Worm (Caenorhabditis elegans) whole organism, early embryonic: Measurements from ENCODE around the gene K12H4.5.

Source experiments
- B0310.2 ChIP-seq: sonication (generic microtip); optimal IDR thresholded peaks from 2 replicates; lab custom pipeline; 2016; ENCODE audit warnings: mild to moderate bottlenecking, missing genetic modification characterization, missing compliant biosample characterization
- F13C5.2 ChIP-seq: sonication (generic microtip); optimal IDR thresholded peaks from 2 replicates; lab custom pipeline; 2017; ENCODE audit warnings: mild to moderate bottlenecking, missing genetic modification characterization, inconsistent platforms, missing compliant biosample characterization
- aly-1 ChIP-seq: sonication (generic microtip); optimal IDR thresholded peaks from 2 replicates; lab custom pipeline; 2016; ENCODE audit warnings: missing genetic modification characterization, missing compliant biosample characterization
- ama-1 ChIP-seq: fragments of 150-350 bp; optimal IDR thresholded peaks from 2 replicates; lab custom pipeline; 2014
- ceh-13 ChIP-seq: fragments of 200-800 bp; sonication (Bioruptor generic); optimal IDR thresholded peaks from 2 replicates; lab custom pipeline; 2018; ENCODE audit warnings: mild to moderate bottlenecking, missing genetic modification characterization, missing compliant biosample characterization
- ceh-36 ChIP-seq: sonication (generic microtip); optimal IDR thresholded peaks from 2 replicates; lab custom pipeline; 2016; ENCODE audit warnings: missing genetic modification characterization, inconsistent platforms, missing compliant biosample characterization
- ets-7 ChIP-seq: sonication (generic microtip); optimal IDR thresholded peaks from 2 replicates; lab custom pipeline; 2016; ENCODE audit warnings: missing genotype, missing genetic modification characterization, missing compliant biosample characterization
- flt-1 ChIP-seq: fragments of 200-800 bp; sonication (Bioruptor generic); IDR thresholded peaks from 2 replicates; pipeline ENCODE4 v1.3.6; 2022; ENCODE audit warnings: missing genetic modification characterization, missing compliant biosample characterization
- hmbx-1 ChIP-seq: sonication (generic microtip); optimal IDR thresholded peaks from 2 replicates; lab custom pipeline; 2016; ENCODE audit warnings: mild to moderate bottlenecking, missing genetic modification characterization, missing compliant biosample characterization
- hmg-4 ChIP-seq: fragments of 200-800 bp; sonication (Bioruptor generic); optimal IDR thresholded peaks from 2 replicates; lab custom pipeline; 2018; ENCODE audit warnings: mild to moderate bottlenecking, missing genetic modification characterization, missing compliant biosample characterization
- hnd-1 ChIP-seq: sonication (generic microtip); optimal IDR thresholded peaks from 2 replicates; lab custom pipeline; 2016; ENCODE audit warnings: missing genetic modification characterization, missing compliant biosample characterization
- pes-1 ChIP-seq: fragments of 200-800 bp; sonication (Bioruptor generic); IDR thresholded peaks from 2 replicates; pipeline ENCODE4 v1.3.6; 2022; ENCODE audit warnings: missing genetic modification reagents, missing genetic modification characterization, missing compliant biosample characterization
- scrt-1 ChIP-seq: fragments of 200-800 bp; sonication (Bioruptor generic); IDR thresholded peaks from 2 replicates; pipeline ENCODE4 v1.3.6; 2022; ENCODE audit warnings: missing genetic modification characterization, missing compliant biosample characterization
- sea-1 ChIP-seq: fragments of 200-800 bp; sonication (Bioruptor generic); conservative IDR thresholded peaks from 2 replicates; pipeline ENCODE4 v1.3.6; 2022; ENCODE audit warnings: missing genetic modification characterization, missing compliant biosample characterization
- tbx-11 ChIP-seq: fragments of 200-800 bp; sonication (Bioruptor generic); IDR thresholded peaks from 2 replicates; pipeline ENCODE4 v1.3.6; 2022; ENCODE audit warnings: missing genetic modification characterization, missing compliant biosample characterization
- tbx-37 ChIP-seq: fragments of 200-800 bp; sonication (Bioruptor generic); conservative IDR thresholded peaks from 2 replicates; pipeline ENCODE4 v1.3.6; 2022; ENCODE audit warnings: missing genetic modification reagents, missing genetic modification characterization, missing compliant biosample characterization
- tra-4 ChIP-seq: sonication (generic microtip); optimal IDR thresholded peaks from 2 replicates; lab custom pipeline; 2017; ENCODE audit warnings: missing genetic modification characterization, missing compliant biosample characterization

Gene K12H4.5

DNA sequence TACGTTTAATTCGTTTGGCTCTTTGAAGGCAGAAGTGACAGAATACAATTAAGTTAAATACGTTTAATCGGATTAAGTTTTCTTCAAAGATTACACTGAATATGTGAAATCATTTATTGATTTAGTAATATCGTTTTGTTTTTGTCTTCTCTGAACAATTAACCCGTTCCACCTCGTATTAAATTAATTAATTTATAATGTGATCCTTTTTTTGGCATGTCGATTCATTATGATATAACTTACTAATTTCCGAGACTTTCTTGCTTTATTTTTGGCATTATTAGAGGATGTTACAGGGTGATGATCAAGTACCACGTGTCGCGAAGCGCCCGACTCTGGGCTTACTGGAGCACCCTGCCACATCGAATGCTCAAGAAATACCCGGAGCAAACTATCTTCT lies at the start of gene K12H4.5:
Gene K12H4.5, plus strand, starts transcription at position 301 of the 400 bp plus-strand sequence.
- TF ChIP-seq flt-1 (GFP tag; lab: Robert Waterston, UW) (no peak), tbx-37 (no peak), ama-1 (lab: Kevin White, UChicago) (no peak), scrt-1 (GFP tag; lab: Robert Waterston, UW) (no peak), tra-4 (tag; lab: Kevin White, UChicago) (no peak), pes-1 (GFP tag; lab: Robert Waterston, UW) (no peak), ceh-13 (no peak), hmg-4 (GFP tag; lab: Kevin White, UChicago) (no peak)

DNA sequence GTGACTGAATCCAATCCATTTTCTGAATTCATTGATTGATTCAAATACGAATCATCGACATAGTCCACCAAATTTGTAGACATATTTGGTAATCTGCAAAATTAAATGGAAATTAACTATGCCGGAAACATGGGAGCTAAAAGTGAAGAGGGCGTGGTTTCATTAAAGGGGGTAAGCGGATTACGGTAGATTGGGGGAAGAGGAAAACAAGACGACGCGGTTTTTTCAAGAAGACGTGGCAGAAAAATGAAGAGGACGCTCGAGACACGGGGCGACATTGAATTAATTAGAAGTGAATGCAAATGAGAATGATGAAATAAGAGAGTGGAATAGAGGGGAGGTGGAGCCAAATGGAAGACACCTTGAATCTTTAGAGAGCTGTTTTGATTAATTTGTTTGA lies 47.9 kb upstream of the K12H4.5 start, which contains the start of gene npr-17:
Gene npr-17, minus strand, starts transcription at position 101 of the 400 bp plus-strand sequence.
- TF ChIP-seq ceh-36 (no peak), aly-1 (tag; lab: Kevin White, UChicago) (no peak), flt-1 (GFP tag; lab: Robert Waterston, UW) (no peak), tbx-11 (GFP tag; lab: Robert Waterston, UW) (no peak), F13C5.2 (tag; lab: Kevin White, UChicago) (no peak), scrt-1 (GFP tag; lab: Robert Waterston, UW) (no peak), ceh-13 (no peak), pes-1 (GFP tag; lab: Robert Waterston, UW) (no peak), hnd-1 (no peak), ama-1 (lab: Kevin White, UChicago) (no peak), tbx-37 (no peak), hmbx-1 (tag; lab: Kevin White, UChicago) (no peak), tra-4 (tag; lab: Kevin White, UChicago) (no peak), B0310.2 (tag; lab: Kevin White, UChicago) (no peak), sea-1 (GFP tag; lab: Robert Waterston, UW) (no peak), ets-7 (tag; lab: Kevin White, UChicago) (no peak), hmg-4 (GFP tag; lab: Kevin White, UChicago) (no peak)

DNA sequence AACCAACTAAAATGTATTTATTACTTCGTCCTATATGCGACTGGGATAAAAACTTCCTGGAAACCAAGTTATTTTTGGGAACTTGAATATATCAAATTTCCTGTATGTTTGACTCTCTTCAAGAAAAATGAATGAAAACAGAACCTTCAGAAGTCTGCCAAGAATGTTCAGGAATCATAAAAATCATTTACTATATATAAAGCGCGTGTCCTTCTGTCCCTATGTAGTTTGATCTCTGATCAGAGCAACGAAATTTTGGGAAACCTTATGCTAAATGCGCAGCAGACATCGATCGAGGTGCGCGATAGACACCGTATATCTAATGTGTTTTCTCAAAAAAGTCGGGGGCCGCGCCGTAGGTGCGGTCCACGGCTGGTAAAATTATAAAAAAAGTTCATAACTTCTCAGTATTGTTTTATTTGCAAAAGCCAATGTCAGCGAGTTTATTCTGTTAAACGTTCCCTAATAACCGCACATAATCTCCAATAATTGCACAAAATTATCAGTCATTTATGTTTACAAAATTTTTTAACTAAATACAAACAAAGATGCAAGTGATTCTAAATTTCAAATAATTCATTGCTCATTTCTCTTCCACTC lies 46.7 kb upstream of the K12H4.5 start:
- TF ChIP-seq aly-1 (tag; lab: Kevin White, UChicago) (no peak), tbx-11 (GFP tag; lab: Robert Waterston, UW) (no peak), scrt-1 (GFP tag; lab: Robert Waterston, UW) (no peak), hmbx-1 (tag; lab: Kevin White, UChicago) (no peak), hmg-4 (GFP tag; lab: Kevin White, UChicago) (no peak), B0310.2 (tag; lab: Kevin White, UChicago) (no peak), tra-4 (tag; lab: Kevin White, UChicago) (no peak), sea-1 (GFP tag; lab: Robert Waterston, UW) (no peak), ceh-36 (no peak), pes-1 (GFP tag; lab: Robert Waterston, UW) (no peak), hnd-1 (no peak)

DNA sequence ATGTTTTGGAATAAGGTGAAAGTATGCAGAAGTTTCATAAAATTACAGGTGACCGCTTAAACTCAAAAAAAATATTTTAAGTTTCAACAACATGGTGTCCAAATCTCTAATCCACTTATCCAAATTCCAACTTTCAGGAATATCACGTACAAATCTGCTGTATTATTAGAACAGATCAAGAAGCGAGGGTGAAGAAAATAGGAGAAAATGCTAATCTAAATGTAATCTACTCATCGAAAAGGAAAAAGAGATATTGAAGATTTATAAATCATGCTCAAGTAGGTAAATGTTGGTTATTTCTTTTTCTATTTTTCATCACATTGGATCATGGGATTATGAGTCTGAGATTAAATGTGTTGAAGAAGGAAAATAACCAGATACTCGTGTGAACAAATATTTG lies 42.7 kb upstream of the K12H4.5 start:
- TF ChIP-seq aly-1 (tag; lab: Kevin White, UChicago) (no peak), hmg-4 (GFP tag; lab: Kevin White, UChicago) (no peak), ceh-13 (no peak), tbx-11 (GFP tag; lab: Robert Waterston, UW) (no peak), B0310.2 (tag; lab: Kevin White, UChicago) (no peak), scrt-1 (GFP tag; lab: Robert Waterston, UW) (no peak), tra-4 (tag; lab: Kevin White, UChicago) (no peak)

DNA sequence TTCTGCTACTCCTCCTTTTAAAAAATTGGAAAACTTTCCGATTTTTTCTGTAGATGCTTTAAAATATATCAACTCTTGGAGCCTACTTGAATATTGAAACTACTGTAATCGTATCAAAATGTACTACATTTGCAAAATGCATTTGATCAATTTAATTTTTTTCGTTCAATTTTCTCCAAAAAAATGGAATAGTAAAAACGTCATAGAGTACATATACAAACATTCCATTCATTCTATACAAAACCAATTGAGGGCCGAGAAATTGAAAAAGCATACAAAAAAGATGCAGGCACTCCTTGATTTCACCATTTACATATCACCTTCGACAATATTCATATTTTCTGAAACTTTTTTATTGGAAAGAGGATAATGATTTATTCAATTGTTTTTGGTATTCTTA lies 40.2 kb upstream of the K12H4.5 start, which contains the start of gene C06G4.6:
Gene C06G4.6, plus strand, starts transcription at position 301 of the 400 bp plus-strand sequence.
- TF ChIP-seq tbx-11 (GFP tag; lab: Robert Waterston, UW) (no peak), ama-1 (lab: Kevin White, UChicago) (no peak), F13C5.2 (tag; lab: Kevin White, UChicago) (no peak), B0310.2 (tag; lab: Kevin White, UChicago) (no peak), ets-7 (tag; lab: Kevin White, UChicago) (no peak), tbx-37 (no peak), aly-1 (tag; lab: Kevin White, UChicago) (no peak)

DNA sequence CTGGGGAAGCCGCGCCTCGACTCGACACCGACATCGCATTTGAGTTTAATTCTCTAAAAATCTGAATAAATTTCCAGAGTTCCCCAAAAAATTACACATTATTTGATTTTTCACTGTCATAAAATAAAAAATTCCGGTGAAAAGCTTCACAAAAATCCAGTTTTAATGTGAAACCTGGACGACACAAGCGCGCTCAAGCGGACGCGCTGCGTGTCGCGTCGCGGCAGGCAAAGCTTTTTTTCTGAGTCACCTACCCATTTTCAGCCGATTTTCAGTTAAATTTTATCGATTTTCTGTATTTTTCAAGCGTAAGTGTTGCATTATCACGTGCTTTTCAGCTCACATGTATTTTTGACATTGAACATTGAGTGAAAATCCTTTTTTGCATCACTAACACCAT lies 34.5 kb upstream of the K12H4.5 start, which contains the start of gene cit-1.1:
Gene cit-1.1, minus strand, starts transcription at position 53 of the 400 bp plus-strand sequence.
- no peak for TF ChIP-seq F13C5.2 (tag; lab: Kevin White, UChicago)
- no peak for TF ChIP-seq pes-1 (GFP tag; lab: Robert Waterston, UW)
- TF ChIP-seq scrt-1 (GFP tag; lab: Robert Waterston, UW) = no peak
- no peak for TF ChIP-seq hnd-1
- TF ChIP-seq tbx-37 = no peak
- no peak for TF ChIP-seq flt-1 (GFP tag; lab: Robert Waterston, UW)
- TF ChIP-seq B0310.2 (tag; lab: Kevin White, UChicago) = no peak
- TF ChIP-seq hmg-4 (GFP tag; lab: Kevin White, UChicago) = no peak
- no peak for TF ChIP-seq tra-4 (tag; lab: Kevin White, UChicago)
- no peak for TF ChIP-seq ceh-36
- TF ChIP-seq tbx-11 (GFP tag; lab: Robert Waterston, UW) = no peak

DNA sequence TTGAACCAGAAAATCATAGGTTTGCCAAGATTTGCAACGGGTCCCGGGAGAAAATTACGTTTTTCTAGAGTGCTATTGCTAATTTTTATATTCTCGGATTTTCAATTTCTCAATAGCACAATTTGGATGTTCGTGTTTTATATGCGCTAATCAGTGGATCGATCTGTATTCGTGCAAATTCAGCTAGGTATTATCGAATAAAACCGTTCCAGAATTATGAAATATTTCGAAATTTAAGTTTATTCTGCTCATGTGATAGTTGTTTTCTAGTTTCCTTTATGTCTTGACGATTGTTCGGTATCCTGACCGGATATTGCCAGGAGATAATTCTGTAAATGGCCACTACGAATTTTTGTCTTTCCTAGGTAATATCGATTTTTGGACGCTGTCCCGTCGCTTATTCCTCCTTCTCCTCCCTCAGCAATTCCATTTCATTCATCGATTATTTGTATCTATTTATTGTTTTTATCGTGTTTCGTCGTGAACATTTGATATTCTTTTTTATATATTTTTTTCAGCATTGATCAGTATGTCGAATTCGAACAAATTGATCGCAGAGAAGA lies 33.9 kb upstream of the K12H4.5 start, which contains the start of gene cit-1.2:
Gene cit-1.2, plus strand, starts transcription at position 513 of the 563 bp plus-strand sequence.
- TF ChIP-seq flt-1 (GFP tag; lab: Robert Waterston, UW) (no peak), hnd-1 (no peak), ceh-36 (no peak), ama-1 (lab: Kevin White, UChicago) (no peak), tbx-11 (GFP tag; lab: Robert Waterston, UW) (no peak), tra-4 (tag; lab: Kevin White, UChicago) (no peak), hmbx-1 (tag; lab: Kevin White, UChicago) (no peak), F13C5.2 (tag; lab: Kevin White, UChicago) (no peak), sea-1 (GFP tag; lab: Robert Waterston, UW) (no peak), B0310.2 (tag; lab: Kevin White, UChicago) (no peak), aly-1 (tag; lab: Kevin White, UChicago) (no peak), ceh-13 (no peak), scrt-1 (GFP tag; lab: Robert Waterston, UW) (no peak), tbx-37 (no peak), hmg-4 (GFP tag; lab: Kevin White, UChicago) (no peak), pes-1 (GFP tag; lab: Robert Waterston, UW) (no peak), ets-7 (tag; lab: Kevin White, UChicago) (no peak)
